Worm (Caenorhabditis elegans) whole organism, early embryonic: ENCODE data around the gene gly-12.

Experiments
- F13C5.2 ChIP-seq: sonication (generic microtip); optimal IDR thresholded peaks from 2 replicates; lab custom pipeline; 2017; ENCODE audit warnings: mild to moderate bottlenecking, missing genetic modification characterization, inconsistent platforms, missing compliant biosample characterization
- ama-1 ChIP-seq: fragments of 150-350 bp; optimal IDR thresholded peaks from 2 replicates; lab custom pipeline; 2014
- ceh-13 ChIP-seq: fragments of 200-800 bp; sonication (Bioruptor generic); optimal IDR thresholded peaks from 2 replicates; lab custom pipeline; 2018; ENCODE audit warnings: mild to moderate bottlenecking, missing genetic modification characterization, missing compliant biosample characterization
- flt-1 ChIP-seq: fragments of 200-800 bp; sonication (Bioruptor generic); IDR thresholded peaks from 2 replicates; pipeline ENCODE4 v1.3.6; 2022; ENCODE audit warnings: missing genetic modification characterization, missing compliant biosample characterization
- scrt-1 ChIP-seq: fragments of 200-800 bp; sonication (Bioruptor generic); IDR thresholded peaks from 2 replicates; pipeline ENCODE4 v1.3.6; 2022; ENCODE audit warnings: missing genetic modification characterization, missing compliant biosample characterization
- tbx-11 ChIP-seq: fragments of 200-800 bp; sonication (Bioruptor generic); IDR thresholded peaks from 2 replicates; pipeline ENCODE4 v1.3.6; 2022; ENCODE audit warnings: missing genetic modification characterization, missing compliant biosample characterization
- tbx-37 ChIP-seq: fragments of 200-800 bp; sonication (Bioruptor generic); conservative IDR thresholded peaks from 2 replicates; pipeline ENCODE4 v1.3.6; 2022; ENCODE audit warnings: missing genetic modification reagents, missing genetic modification characterization, missing compliant biosample characterization

DNA sequence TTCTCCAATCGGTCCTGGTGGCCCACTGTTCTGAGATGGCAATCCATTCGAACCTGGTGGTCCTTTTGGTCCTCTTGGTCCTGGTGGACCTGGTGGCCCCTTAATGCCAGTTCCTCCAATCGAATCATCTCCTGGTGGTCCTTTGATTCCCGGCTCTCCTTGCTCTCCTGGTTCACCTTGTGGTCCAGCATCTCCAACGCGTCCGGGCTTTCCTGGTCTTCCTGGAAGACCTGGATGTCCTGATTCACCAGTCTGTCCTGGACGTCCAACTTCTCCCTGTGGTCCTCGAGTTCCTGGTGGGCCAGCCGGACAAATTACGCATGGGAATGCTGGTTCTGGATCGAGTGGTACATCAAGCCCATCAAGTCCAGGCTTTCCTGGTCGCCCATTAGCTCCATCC, 51.2 kb downstream of the gly-12 start:
- TF ChIP-seq ama-1 (lab: Kevin White, UChicago) (no peak), ceh-13 (GFP tag; lab: Kevin White, UChicago) (no peak), tbx-37 (no peak), flt-1 (GFP tag; lab: Robert Waterston, UW) (no peak), scrt-1 (GFP tag; lab: Robert Waterston, UW) (no peak), F13C5.2 (tag; lab: Kevin White, UChicago) (no peak), tbx-11 (no peak)
